Worm (Caenorhabditis elegans): Measurements from ENCODE around the gene dhhc-8.

Gene dhhc-8

DNA sequence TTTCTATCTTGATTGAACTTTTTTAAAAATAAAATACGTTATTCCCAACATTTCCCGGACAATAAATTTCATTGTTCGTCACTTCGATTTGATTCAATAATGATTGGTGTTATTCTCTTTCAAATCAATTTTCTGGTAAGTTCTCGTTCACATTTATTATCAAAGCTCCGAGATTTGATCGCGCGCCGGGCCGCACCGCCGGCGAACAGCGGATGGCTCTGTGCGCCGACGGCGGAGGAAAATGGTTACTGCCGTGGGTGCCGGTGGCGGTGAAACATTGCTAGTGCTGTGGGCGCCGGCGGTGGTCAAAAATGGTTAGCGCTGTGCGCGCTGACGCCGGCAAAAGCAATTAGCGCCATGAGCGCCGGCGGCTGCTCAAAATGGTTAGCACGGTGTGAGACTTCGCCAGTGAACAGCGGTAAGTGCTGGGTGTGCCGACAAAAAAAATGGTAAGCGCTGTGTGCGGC is 16.3 kb upstream of the dhhc-8 start, which contains the start of gene Y39E4B.13:
Y39E4B.13 (plus strand) TSS at position 51 of the 467 bp plus-strand sequence.
- no peak for TF ChIP-seq unc-62 (GFP tag; optimal IDR thresholded peaks at IDR 0.05)

DNA sequence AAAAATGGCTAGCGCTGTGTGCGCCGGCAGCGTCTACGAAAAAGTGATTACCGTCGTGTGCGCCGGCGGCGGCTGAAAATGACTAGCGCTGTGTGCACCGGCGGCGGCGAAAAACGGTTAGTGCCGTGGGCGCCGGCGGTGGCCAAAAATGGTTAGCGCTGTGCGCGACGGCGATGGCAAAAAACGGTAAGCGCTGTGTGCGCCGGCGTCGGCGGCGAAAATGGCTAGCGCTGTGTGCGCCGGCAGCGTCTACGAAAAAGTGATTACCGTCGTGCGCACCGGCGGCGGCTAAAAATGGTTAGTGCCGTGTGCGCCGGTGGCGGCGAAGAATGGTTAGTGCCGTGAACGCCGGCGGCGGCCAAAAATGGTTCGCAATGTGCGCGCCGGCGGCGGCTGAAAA is 15.1 kb upstream of the dhhc-8 start:
- no peak for TF ChIP-seq unc-62 (GFP tag; optimal IDR thresholded peaks at IDR 0.05)

DNA sequence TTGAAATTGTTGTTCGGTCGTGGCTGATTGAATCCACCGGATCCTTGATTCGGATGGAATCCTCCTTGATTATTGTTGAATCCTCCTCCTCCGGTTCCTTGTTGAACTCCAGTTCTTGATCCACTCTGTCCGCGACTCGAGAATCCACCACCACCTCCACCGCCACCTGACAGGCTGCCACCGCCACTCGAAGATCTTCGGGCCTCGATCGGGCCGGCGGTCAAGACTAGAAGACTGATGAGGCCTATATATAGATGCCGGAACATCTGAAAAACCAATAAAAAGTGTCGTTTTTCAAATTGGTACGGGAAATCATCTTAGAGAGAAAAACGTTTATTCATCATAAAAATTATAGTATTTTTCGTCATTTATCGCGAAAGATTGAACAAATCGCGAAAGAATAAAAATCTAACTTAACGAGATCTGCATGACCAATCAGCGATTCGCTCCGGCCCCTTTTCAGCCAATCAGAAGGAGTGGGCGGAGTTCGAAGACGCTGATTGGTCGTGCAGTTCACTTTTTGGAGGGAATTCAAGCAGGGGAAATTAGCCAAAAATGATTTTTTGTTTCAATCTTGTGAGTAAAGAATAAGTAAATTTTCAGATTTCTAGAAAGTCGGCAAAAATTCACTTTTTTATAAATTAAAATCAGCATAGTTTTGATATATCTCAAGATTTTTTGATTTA is 8.1 kb upstream of the dhhc-8 start, which contains the start of gene pqn-83:
pqn-83 (minus strand) TSS at position 272 of the 686 bp plus-strand sequence.
- TF ChIP-seq unc-62 (GFP tag; optimal IDR thresholded peaks at IDR 0.05) = no peak

DNA sequence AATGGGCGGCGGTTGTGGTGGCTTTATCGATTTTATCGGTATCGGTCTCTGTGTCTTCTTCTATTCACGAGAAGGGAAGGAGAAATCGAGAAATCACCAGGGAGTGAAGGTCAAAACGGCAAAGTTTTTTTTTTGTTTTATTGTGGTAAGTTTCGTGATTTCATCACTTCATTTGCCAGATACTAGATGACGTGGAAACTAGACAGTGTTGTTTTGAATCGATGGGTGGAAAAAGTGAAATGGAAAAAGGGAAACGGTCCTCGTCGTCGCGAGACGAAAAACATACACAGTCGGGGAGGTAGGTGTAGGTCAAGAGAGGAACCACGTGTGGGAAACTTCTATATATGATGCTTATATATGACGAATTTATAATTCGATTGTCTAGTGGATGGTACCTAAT is 6.3 kb upstream of the dhhc-8 start:
- no peak for TF ChIP-seq unc-62 (GFP tag; optimal IDR thresholded peaks at IDR 0.05)

DNA sequence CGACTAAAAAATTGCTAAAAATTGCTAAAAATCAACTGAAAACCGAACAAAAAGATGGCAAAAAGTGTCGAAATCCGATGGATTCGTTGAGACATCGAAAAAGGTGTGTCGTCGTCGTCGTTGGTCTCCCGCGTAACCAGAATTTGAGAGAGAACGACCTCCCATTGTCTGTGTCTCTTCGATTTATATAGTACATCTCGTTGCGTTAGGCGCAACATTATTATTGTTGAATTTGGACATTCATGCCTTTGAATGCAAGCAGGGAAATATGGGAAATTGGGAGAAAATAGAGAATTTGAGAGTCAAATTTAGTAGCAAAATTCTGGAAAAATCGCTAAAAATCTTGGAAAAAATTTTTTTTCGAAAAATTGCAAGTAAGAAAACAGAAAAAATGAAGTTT is 3.4 kb upstream of the dhhc-8 start:
- no peak for TF ChIP-seq unc-62 (GFP tag; optimal IDR thresholded peaks at IDR 0.05)

DNA sequence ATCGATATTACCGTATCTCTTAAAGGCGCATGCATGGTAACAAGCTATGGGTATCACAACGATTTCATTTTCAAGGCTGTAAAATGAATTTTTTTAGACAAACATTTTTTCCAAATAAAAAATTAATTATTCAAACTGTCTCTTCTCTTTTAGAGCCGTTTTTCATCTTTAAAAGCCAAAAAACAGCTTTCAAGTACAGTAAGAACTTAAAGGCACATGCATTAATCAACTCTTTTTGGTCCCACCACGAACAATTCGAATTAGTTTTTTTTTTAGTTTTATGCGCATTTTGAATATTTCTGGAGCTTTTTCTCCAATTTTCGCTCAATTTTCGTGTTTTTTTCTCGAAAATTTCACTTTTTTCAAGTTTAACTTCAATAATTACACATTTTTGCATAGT is 3.0 kb upstream of the dhhc-8 start:
- no peak for TF ChIP-seq unc-62 (GFP tag; optimal IDR thresholded peaks at IDR 0.05)

DNA sequence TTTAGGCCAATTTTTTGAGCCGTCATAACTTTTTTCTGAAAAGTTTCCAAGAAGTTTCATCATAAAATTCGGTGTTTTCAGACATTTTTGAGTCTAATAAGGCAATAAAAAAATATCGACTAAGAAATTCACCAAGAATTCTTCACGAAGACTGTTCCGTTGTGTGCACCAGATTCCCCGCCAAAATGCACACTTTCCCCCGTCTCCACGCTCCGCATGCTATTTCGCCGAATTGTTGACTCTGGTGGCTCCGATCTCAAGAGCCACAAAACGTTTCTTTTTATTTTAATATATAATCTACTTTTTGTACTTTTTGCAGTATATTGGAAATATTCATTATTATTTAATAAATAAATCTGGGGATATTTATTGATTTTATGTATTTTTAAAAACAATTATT is 1.9 kb upstream of the dhhc-8 start:
- TF ChIP-seq unc-62 (GFP tag; optimal IDR thresholded peaks at IDR 0.05) = no peak

DNA sequence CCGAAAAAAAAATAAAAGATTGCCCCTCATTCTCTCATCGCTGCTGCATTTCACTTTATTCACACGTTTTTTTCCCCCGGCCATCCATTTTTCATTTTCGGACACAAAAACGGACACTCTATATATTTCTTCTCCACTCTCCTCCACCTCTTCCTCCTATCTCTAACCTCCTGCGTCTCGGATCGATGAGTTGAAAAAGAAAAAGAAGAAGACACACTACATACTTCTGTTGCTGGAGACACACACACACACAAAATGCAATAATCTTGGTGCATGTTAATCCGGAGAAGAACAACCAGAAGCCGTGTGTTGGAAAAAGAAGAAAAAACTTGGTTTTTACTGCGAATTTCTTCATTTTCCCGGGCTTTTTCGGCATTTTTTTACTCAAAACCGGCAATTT is 1.5 kb upstream of the dhhc-8 start:
- TF ChIP-seq unc-62 (GFP tag; optimal IDR thresholded peaks at IDR 0.05) = no peak

DNA sequence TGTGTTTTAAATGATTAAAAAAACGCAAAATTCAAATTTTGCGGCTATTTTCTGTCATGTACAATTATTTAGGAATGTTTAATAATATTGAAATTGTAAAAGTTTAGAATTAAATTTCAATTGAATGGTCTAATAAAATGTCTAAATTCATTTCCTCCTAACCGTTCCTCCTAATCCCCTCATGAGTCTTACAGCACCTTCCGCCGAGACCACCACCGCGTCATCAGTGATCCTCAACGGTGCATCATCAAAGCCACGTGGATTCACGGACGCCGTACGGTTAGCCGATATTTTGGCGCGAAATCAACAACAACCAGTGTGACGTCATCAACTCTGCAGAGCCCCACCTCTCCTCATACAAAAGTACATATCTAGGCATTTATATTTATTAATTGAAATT is 11.1 kb downstream of the dhhc-8 start:
- TF ChIP-seq unc-62 (GFP tag; optimal IDR thresholded peaks at IDR 0.05) = no peak

DNA sequence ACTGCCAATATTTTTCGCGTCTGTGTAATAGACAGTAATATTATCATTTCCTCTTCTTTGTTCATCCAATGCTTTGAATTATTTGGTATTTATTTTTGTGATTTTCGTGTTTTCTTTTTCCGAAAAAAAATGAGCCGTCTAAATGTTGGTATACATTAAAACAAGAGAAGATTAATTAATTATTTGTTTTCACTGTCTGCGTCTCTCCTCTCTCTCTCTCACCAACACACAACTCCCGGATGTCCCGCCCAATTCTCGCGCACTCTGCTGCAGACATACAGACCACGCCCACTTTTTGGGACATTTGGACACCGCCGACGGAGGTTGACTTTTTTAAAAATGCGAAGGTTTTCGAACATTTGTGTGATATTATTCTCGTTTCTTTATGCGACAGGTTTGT is 12.1 kb downstream of the dhhc-8 start, which contains the start of gene zig-8:
zig-8 (plus strand) TSS at position 301 of the 400 bp plus-strand sequence.
- no peak for TF ChIP-seq unc-62 (GFP tag; optimal IDR thresholded peaks at IDR 0.05)

DNA sequence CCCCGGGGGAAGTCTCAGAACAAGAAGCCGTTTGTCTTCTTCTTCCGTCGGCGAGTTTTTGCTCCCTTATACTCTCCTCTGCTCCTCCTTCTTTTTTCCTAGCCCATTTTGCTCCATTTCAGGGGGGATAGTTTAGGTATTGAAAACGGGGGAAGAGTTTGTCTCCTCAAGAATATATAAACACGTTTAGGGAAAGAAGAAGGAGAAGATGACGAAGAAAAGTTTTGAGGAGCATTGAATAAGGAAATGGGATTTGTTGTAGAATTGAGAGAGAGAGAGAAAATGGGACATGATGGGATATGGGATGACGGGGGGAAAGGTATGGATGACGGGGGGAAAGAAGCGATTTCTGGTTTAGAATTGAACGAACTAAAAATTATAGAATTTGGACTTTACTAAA is 16.0 kb downstream of the dhhc-8 start:
- no peak for TF ChIP-seq unc-62 (GFP tag; optimal IDR thresholded peaks at IDR 0.05)

DNA sequence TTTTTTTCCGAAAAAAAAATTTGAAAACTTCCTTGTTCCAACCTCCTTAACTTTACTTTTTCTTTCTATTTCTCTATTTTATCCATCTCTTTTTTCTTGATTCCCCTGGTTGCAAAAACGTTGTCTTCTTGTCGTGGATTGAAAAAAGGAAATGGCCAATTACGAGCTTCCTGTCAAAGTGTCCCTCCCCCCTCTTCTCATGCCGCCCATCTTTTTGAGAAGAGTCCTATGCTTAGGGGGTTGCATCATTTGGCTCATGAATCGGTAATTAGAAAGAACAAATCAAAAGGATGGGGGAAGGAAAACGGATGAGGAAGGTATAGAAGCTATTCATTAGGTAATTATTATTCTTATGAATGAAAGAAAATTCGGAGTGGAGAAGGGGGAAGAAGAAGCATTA is 19.8 kb downstream of the dhhc-8 start:
- no peak for TF ChIP-seq unc-62 (GFP tag; optimal IDR thresholded peaks at IDR 0.05)

DNA sequence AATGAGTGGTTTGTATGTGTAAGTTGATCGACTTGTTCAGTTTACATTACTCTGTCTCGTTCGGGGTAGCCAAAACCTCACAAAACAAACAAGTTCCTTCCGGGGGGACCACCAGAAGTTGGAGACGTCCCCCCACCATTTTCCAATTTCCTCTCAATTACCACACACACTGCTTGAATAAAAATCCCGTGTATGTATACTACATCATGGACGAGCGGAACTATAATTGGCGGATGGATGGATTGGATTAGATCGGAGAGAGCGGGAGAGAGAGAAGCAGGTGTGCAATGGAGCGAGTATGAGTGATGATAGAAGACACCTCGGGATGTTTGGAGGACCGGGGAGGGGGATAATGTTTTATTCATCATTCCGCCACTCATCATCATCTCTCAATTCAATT is 23.8 kb downstream of the dhhc-8 start:
- no peak for TF ChIP-seq unc-62 (GFP tag; optimal IDR thresholded peaks at IDR 0.05)

DNA sequence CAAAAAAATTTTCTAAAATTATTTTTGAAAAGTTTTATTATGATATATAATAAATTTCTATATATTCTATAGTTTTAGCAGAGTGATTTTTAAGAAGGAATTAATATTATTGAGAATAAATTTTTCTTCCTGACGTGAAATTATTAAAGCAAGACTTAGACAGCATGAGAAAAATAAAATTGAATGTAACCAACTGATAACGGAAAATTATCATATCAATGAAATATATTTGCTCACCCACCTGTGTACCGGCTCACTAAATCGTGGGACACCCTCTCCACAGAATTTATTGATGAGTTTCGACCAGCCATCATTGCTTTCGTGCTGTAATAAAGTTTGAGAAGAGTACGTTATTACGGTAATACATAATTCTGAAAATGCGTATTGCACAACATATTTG is 31.9 kb downstream of the dhhc-8 start, which contains the start of gene bre-2:
bre-2 (minus strand) TSS at position 326 of the 400 bp plus-strand sequence.
- TF ChIP-seq unc-62 (GFP tag; optimal IDR thresholded peaks at IDR 0.05) = no peak

DNA sequence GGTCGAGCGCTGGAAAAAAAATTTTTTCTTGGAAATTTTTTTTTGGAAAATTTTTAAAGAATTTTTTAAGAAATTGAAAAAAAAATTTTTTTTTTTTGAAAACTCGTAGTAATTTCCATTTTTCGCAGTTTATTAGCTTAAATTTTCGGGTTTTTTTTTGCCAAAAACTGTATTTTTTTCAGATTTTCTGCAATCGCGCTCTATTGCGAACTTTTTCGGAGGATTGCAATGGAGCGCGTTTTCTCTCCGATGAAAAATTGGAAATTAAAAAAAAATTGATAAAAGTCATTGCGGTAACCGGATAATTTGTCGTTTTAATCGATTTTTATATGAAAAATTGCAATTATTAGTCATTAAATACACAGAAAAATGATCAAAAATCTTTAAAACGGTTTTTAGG is 44.4 kb downstream of the dhhc-8 start:
- TF ChIP-seq unc-62 (GFP tag; optimal IDR thresholded peaks at IDR 0.05) = no peak

DNA sequence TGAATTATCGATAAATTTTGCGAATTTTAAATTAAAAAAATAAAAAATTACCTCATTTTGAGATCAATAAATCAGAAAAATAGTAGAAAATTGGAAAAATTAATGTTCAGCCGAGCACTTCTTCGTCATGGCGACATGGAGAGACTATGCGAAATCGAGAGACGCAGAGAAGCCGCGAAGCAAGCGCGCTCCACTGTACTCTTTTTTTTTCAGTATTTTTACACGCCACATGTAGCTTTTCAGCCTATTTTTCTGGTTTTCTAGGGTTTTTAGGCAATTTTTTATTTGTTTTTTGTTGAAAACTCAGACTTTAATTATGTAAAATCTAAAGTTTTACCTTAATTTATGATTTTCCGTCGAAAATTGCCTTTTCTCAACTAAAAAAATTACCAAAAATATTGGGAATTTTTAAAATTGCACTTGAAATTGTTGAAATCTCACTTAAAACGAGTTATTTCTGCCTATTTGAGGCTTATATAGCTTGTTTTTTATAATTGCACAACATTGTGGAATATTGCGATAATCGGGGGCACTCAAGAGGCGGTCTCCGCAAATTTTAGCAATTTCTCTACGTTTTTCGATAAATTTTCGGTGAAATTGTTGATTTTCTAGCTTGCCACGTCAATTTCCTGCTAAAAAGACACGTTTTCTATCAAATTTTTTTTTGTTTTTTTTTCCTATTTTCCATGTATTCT is 45.4 kb downstream of the dhhc-8 start, which contains the start of gene Y39E4B.10:
Y39E4B.10 (minus strand) TSS at position 162 of the 695 bp plus-strand sequence.
- TF ChIP-seq unc-62 (GFP tag; optimal IDR thresholded peaks at IDR 0.05) = no peak

DNA sequence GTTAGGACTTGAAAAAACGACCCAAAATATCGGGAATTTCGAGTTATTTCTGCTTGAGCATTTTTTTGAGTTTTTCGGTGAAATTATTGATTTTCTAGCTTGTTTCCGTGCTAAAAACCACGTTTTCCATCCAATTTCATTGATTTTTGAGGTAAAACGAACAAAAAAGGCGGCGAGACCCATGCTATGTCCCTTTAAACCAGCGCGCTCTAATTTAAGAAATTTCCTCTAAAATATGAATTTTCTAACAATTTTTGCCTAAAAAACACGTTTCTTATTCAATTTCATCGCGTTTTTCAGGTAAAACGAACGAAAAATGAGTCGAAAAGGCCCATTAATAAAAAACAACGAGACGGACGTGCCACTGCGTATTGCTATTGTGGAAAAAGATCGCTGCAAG is 46.1 kb downstream of the dhhc-8 start, which contains the start of gene abce-1:
abce-1 (plus strand) TSS at position 301 of the 400 bp plus-strand sequence.
- TF ChIP-seq unc-62 (GFP tag; optimal IDR thresholded peaks at IDR 0.05) = no peak
